Fruit fly (Drosophila melanogaster): Measurements from ENCODE around the gene Dmtn.

Dmtn gene

DNA sequence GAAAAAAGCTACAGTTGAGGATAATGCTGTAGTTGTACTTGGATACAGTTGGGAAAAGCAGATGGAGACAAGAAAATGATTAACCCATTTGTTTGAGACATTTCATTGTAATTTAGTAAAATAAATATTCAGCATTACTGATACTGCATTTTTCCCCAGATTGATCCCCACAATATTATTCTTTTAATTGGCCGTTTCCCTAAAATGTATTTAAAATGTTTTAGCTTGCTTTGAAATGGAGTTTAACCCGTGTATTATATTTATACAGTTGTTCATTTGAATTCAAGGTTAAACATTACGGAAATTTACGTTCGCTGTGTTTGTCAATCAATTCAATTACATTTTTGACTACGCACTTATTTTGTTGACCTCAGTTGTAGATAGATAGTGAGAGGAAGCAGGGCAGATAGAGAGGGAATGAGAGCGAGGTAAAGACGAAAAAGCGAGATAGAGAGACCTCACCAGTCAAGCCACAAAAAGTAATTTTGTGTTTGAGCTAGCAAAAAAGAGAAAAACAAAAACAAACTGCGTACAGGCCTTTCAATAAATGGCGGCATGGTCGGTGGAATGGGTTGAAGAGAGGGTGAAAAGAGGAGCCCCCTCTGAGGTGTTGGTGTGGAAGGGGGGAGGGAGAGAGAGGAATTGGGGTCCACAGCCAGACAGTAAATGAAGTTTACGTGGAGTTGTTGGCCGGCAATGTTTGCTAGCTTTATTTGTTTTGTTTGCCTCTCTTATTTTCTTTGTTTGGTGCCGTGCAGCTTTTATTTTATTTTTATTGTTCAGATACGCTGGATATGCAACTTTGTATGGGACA, 4.9 kb upstream of the Dmtn start (continued):
- TF ChIP-seq lola (GFP tag; optimal IDR thresholded peaks at IDR 0.05) (no peak), sv (GFP tag; optimal IDR thresholded peaks at IDR 0.05) (peak; percentile 80), sage (GFP tag; optimal IDR thresholded peaks at IDR 0.05) (no peak), Abd-B (GFP tag; optimal IDR thresholded peaks at IDR 0.05) (no peak), Sp1 (GFP tag; optimal IDR thresholded peaks at IDR 0.05) (peak; percentile 76), Vsx2 (GFP tag; optimal IDR thresholded peaks at IDR 0.05; ENCODE audit: partially characterized antibody) (no peak), fru (GFP tag; optimal IDR thresholded peaks at IDR 0.05) (peak; percentile 81), dl (GFP tag; optimal IDR thresholded peaks at IDR 0.05; ENCODE audit: insufficient read depth in 1 of 2, partially characterized antibody in 2 of 2) (no peak), CG9705 (GFP tag; optimal IDR thresholded peaks at IDR 0.05) (no peak)

DNA sequence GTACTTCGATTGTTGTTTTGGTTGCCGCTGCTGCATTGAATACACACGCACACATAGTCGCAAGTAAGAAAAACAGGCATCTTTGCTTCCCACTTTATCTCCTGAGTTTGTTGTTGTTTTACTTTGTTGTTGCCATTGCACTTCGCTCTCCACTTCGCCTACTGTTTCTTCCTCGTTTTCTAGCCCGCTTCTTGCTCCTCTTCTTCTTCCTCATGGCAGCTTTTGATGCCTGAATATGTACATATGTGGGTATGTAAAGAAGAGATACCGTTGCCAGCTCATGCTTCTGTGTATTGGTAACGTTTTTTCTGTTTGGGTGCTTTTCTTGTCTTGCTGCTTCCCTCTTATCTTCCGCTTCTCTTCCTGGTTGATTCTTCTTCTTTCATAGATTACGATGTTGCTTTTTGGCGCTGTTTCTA, 3.5 kb upstream of the Dmtn start:
- TF ChIP-seq psq (GFP tag; optimal IDR thresholded peaks at IDR 0.05), result peak; percentile 94
- no peak for TF ChIP-seq Hr83 (GFP tag; optimal IDR thresholded peaks at IDR 0.05; ENCODE audit: poor library complexity, severe bottlenecking)
- no peak for TF ChIP-seq dl (GFP tag; optimal IDR thresholded peaks at IDR 0.05; ENCODE audit: insufficient read depth in 1 of 2, partially characterized antibody in 2 of 2)
- peak; percentile 22 for TF ChIP-seq br (GFP tag; optimal IDR thresholded peaks at IDR 0.05)
- peak; percentile 7 for TF ChIP-seq fru (GFP tag; optimal IDR thresholded peaks at IDR 0.05)
- peak; percentile 46 for TF ChIP-seq Hnf4 (GFP tag; optimal IDR thresholded peaks at IDR 0.05)
- TF ChIP-seq N (GFP tag; optimal IDR thresholded peaks at IDR 0.05), result no peak
- no peak for TF ChIP-seq Rel (GFP tag; optimal IDR thresholded peaks at IDR 0.05)
- TF ChIP-seq Rel (tag; optimal IDR thresholded peaks at IDR 0.05), result peak; percentile 65

DNA sequence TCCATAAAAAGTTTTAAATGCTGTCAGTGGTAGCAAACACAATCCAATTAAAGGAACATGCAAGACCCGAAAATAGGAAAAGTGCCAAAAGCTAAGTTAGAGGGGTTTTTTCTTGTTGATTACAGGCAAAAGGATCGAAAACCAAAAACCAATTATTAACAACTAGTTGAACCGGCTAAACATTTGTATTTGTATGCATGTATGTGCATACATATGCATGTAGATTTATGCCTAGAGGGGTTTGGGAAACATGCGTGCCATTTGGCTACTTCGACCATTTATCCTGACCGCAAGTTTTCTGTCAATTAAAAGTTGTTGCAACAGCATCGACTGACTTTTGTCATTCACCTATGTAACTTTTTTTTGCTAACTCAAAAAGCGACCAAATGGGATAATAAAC, 2.8 kb upstream of the Dmtn start:
- TF ChIP-seq foxo (GFP tag; optimal IDR thresholded peaks at IDR 0.05) (no peak), Rel (GFP tag; optimal IDR thresholded peaks at IDR 0.05) (no peak), Rel (tag; optimal IDR thresholded peaks at IDR 0.05) (no peak), Hr78 (GFP tag; optimal IDR thresholded peaks at IDR 0.05) (no peak), h (GFP tag; optimal IDR thresholded peaks at IDR 0.05) (no peak), psq (GFP tag; optimal IDR thresholded peaks at IDR 0.05) (no peak), Vsx2 (GFP tag; optimal IDR thresholded peaks at IDR 0.05; ENCODE audit: partially characterized antibody) (no peak), Myc (optimal IDR thresholded peaks at IDR 0.05) (no peak), Dfd (GFP tag; optimal IDR thresholded peaks at IDR 0.05) (no peak), sv (GFP tag; optimal IDR thresholded peaks at IDR 0.05) (no peak), dmrt93B (GFP tag; optimal IDR thresholded peaks at IDR 0.05) (no peak), CG32264 (GFP tag; optimal IDR thresholded peaks at IDR 0.05) (no peak), pan (optimal IDR thresholded peaks at IDR 0.05) (no peak)

DNA sequence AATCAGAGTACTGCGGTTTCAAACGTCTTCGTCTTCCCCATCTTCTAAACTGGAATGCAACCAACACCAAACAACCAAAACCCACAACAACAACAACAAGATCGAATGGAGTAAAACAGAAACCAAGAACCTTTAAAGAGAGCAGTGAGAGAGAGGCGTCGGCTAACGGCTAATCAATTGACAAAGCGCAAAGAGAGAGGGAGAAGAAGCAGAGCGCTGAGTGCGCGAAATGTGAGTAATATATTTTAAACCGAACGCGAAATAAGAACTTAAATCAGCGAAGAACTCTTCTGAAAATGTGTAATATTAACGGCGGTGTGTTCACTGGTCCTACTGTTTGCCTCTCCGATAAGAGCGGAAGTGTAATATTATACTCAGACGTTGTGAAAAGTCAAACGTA, 1.8 kb upstream of the Dmtn start:
- TF ChIP-seq h (GFP tag; optimal IDR thresholded peaks at IDR 0.05) (no peak), fru (GFP tag; optimal IDR thresholded peaks at IDR 0.05) (no peak), Jra (GFP tag; optimal IDR thresholded peaks at IDR 0.05) (no peak), usp (GFP tag; optimal IDR thresholded peaks at IDR 0.05) (no peak), N (GFP tag; optimal IDR thresholded peaks at IDR 0.05) (no peak), psq (GFP tag; optimal IDR thresholded peaks at IDR 0.05) (no peak), OdsH (GFP tag; optimal IDR thresholded peaks at IDR 0.05) (no peak), foxo (GFP tag; optimal IDR thresholded peaks at IDR 0.05) (no peak), Sp1 (GFP tag; optimal IDR thresholded peaks at IDR 0.05) (no peak), sage (GFP tag; optimal IDR thresholded peaks at IDR 0.05) (no peak), Dif (GFP tag; optimal IDR thresholded peaks at IDR 0.05; ENCODE audit: partially characterized antibody) (peak; percentile 61), GATAd (GFP tag; optimal IDR thresholded peaks at IDR 0.05) (no peak), Mio (GFP tag; optimal IDR thresholded peaks at IDR 0.05) (no peak), Myc (optimal IDR thresholded peaks at IDR 0.05) (no peak), Rel (GFP tag; optimal IDR thresholded peaks at IDR 0.05) (no peak), Rel (tag; optimal IDR thresholded peaks at IDR 0.05) (no peak), Hr78 (GFP tag; optimal IDR thresholded peaks at IDR 0.05) (no peak), Hr83 (GFP tag; optimal IDR thresholded peaks at IDR 0.05; ENCODE audit: poor library complexity, severe bottlenecking) (no peak), pan (optimal IDR thresholded peaks at IDR 0.05) (no peak), Vsx2 (GFP tag; optimal IDR thresholded peaks at IDR 0.05; ENCODE audit: partially characterized antibody) (peak; percentile 29), tai (GFP tag; optimal IDR thresholded peaks at IDR 0.05) (no peak), CrebA (GFP tag; optimal IDR thresholded peaks at IDR 0.05; ENCODE audit: borderline replicate concordance) (peak; percentile 42), Dfd (GFP tag; optimal IDR thresholded peaks at IDR 0.05) (no peak)

All from whole organism, wandering third instar larva.